Fruit fly (Drosophila melanogaster): ENCODE measurements around the gene CG11898.
A peak's percentile ranks its signal among the peaks of the same experiment; 100 is the strongest.

The CG11898 gene

dm6 chr3R:29204033-29204432 lies 38.6 kb downstream of the CG11898 start, which contains the start of gene Cyt-c1L:
Gene Cyt-c1L, minus strand, starts transcription at chr3R:29204133.
- no peak for TF ChIP-seq cic (GFP tag; optimal IDR thresholded peaks at IDR 0.05)
- no peak for TF ChIP-seq Crg-1 (GFP tag; optimal IDR thresholded peaks at IDR 0.05)
- TF ChIP-seq CG5204 (GFP tag; optimal IDR thresholded peaks at IDR 0.05), result no peak
- TF ChIP-seq CG7101 (tag; optimal IDR thresholded peaks at IDR 0.05), result no peak
- no peak for TF ChIP-seq cnc (optimal IDR thresholded peaks at IDR 0.05)
- no peak for TF ChIP-seq pad (GFP tag; optimal IDR thresholded peaks at IDR 0.05)
- no peak for TF ChIP-seq Hr96 (GFP tag; optimal IDR thresholded peaks at IDR 0.05)
- TF ChIP-seq CG7045 (GFP tag; optimal IDR thresholded peaks at IDR 0.05), result no peak
- TF ChIP-seq tj (GFP tag; optimal IDR thresholded peaks at IDR 0.05), result no peak
- TF ChIP-seq ovo (GFP tag; optimal IDR thresholded peaks at IDR 0.05), result no peak
- TF ChIP-seq bab1 (GFP tag; optimal IDR thresholded peaks at IDR 0.05), result no peak

dm6 chr3R:29204612-29205480 lies 39.4 kb downstream of the CG11898 start:
- no peak for TF ChIP-seq kay (GFP tag; ENCODE audit: borderline replicate concordance)
- no peak for TF ChIP-seq CG14711 (tag; optimal IDR thresholded peaks at IDR 0.05)
- TF ChIP-seq toe (GFP tag; optimal IDR thresholded peaks at IDR 0.05), result no peak
- no peak for TF ChIP-seq Hr96 (GFP tag; optimal IDR thresholded peaks at IDR 0.05)
- TF ChIP-seq tj (GFP tag; optimal IDR thresholded peaks at IDR 0.05), result no peak
- no peak for TF ChIP-seq Crg-1 (GFP tag; optimal IDR thresholded peaks at IDR 0.05)
- TF ChIP-seq CG5204 (GFP tag; optimal IDR thresholded peaks at IDR 0.05), result no peak
- TF ChIP-seq Mnt (GFP tag; optimal IDR thresholded peaks at IDR 0.05), result no peak

dm6 chr3R:29206198-29207011 lies 41.0 kb downstream of the CG11898 start:
- TF ChIP-seq tj (GFP tag; optimal IDR thresholded peaks at IDR 0.05), result peak; percentile 62
- TF ChIP-seq kay (GFP tag; ENCODE audit: borderline replicate concordance), result no peak
- TF ChIP-seq CG12768 (GFP tag; optimal IDR thresholded peaks at IDR 0.05), result no peak

- TF ChIP-seq pad (GFP tag; optimal IDR thresholded peaks at IDR 0.05) (peak; percentile 47), Crg-1 (GFP tag; optimal IDR thresholded peaks at IDR 0.05) (peak; percentile 21), Clk (GFP tag; optimal IDR thresholded peaks at IDR 0.05) (peak; percentile 81), CG7045 (GFP tag; optimal IDR thresholded peaks at IDR 0.05) (peak; percentile 90), bab1 (GFP tag; optimal IDR thresholded peaks at IDR 0.05) (peak; percentile 81), toe (GFP tag; optimal IDR thresholded peaks at IDR 0.05) (peak; percentile 82), cnc (optimal IDR thresholded peaks at IDR 0.05) (no peak), ovo (GFP tag; optimal IDR thresholded peaks at IDR 0.05) (no peak), Mnt (GFP tag; optimal IDR thresholded peaks at IDR 0.05) (peak; percentile 57), CG11617 (GFP tag; optimal IDR thresholded peaks at IDR 0.05) (peak; percentile 55), CG12768 (GFP tag; optimal IDR thresholded peaks at IDR 0.05) (peak; percentile 87), cic (GFP tag; optimal IDR thresholded peaks at IDR 0.05) (peak; percentile 64), CG5204 (GFP tag; optimal IDR thresholded peaks at IDR 0.05) (peak; percentile 65), CG14711 (tag; optimal IDR thresholded peaks at IDR 0.05) (peak; percentile 75), CG1620 (GFP tag; optimal IDR thresholded peaks at IDR 0.05) (peak; percentile 27), Hr96 (GFP tag; optimal IDR thresholded peaks at IDR 0.05) (peak; percentile 10), CG33017 (tag; optimal IDR thresholded peaks at IDR 0.05) (peak; percentile 90), CG7101 (tag; optimal IDR thresholded peaks at IDR 0.05) (peak; percentile 84), kay (GFP tag; ENCODE audit: borderline replicate concordance) (no peak), tj (GFP tag; optimal IDR thresholded peaks at IDR 0.05) (peak; percentile 43)
Measured at dm6 chr3R:29207012-29207656, 41.7 kb downstream of the CG11898 start.

- TF ChIP-seq CG5204 (GFP tag; optimal IDR thresholded peaks at IDR 0.05), result no peak
- peak; percentile 46 for TF ChIP-seq bab1 (GFP tag; optimal IDR thresholded peaks at IDR 0.05)
Measured at dm6 chr3R:29207996-29208395, 42.6 kb downstream of the CG11898 start.

- no peak for TF ChIP-seq Crg-1 (GFP tag; optimal IDR thresholded peaks at IDR 0.05)
- no peak for TF ChIP-seq Clk (GFP tag; optimal IDR thresholded peaks at IDR 0.05)
- TF ChIP-seq CG33017 (tag; optimal IDR thresholded peaks at IDR 0.05), result no peak
- TF ChIP-seq cnc (optimal IDR thresholded peaks at IDR 0.05), result no peak
- TF ChIP-seq ovo (GFP tag; optimal IDR thresholded peaks at IDR 0.05), result no peak
- TF ChIP-seq Mnt (GFP tag; optimal IDR thresholded peaks at IDR 0.05), result no peak
- no peak for TF ChIP-seq kay (GFP tag; ENCODE audit: borderline replicate concordance)
- TF ChIP-seq CG7101 (tag; optimal IDR thresholded peaks at IDR 0.05), result no peak
- TF ChIP-seq CG7045 (GFP tag; optimal IDR thresholded peaks at IDR 0.05), result no peak
- TF ChIP-seq cic (GFP tag; optimal IDR thresholded peaks at IDR 0.05), result no peak
- TF ChIP-seq toe (GFP tag; optimal IDR thresholded peaks at IDR 0.05), result no peak
- TF ChIP-seq CG12768 (GFP tag; optimal IDR thresholded peaks at IDR 0.05), result no peak
Measured at dm6 chr3R:29210091-29210490, 44.6 kb downstream of the CG11898 start.
